Fruit fly (Drosophila melanogaster) whole organism, embryonic: ENCODE data around the gene CG11980.
A peak's percentile ranks its signal among the peaks of the same experiment; 100 is the strongest.

Source experiments
- B-H2 ChIP-seq: fragments of 200-800 bp; sonication (Bioruptor generic); optimal IDR thresholded peaks from 2 replicates; lab custom pipeline; 2018; ENCODE audit warnings: missing biosample characterization, mild to moderate bottlenecking, missing genetic modification characterization
- CG11398 ChIP-seq: fragments of 200-800 bp; sonication (Bioruptor generic); optimal IDR thresholded peaks from 2 replicates; lab custom pipeline; 2016; ENCODE audit warnings: missing biosample characterization, missing genetic modification characterization
- CG11696 ChIP-seq: fragments of 200-800 bp; sonication (Bioruptor generic); IDR thresholded peaks from 2 replicates; pipeline ENCODE4 v1.3.6; 2022; ENCODE audit warnings: missing biosample characterization, missing genetic modification characterization
- CG13894 ChIP-seq: fragments of 200-800 bp; sonication (Bioruptor generic); optimal IDR thresholded peaks from 3 replicates; lab custom pipeline; 2018; ENCODE audit warnings: missing biosample characterization, mild to moderate bottlenecking, missing genetic modification characterization, moderate library complexity
- CG1529 ChIP-seq: fragments of 200-800 bp; sonication (Bioruptor generic); optimal IDR thresholded peaks from 3 replicates; lab custom pipeline; 2018; ENCODE audit warnings: missing biosample characterization, missing genetic modification characterization
- CG15479 ChIP-seq: fragments of 200-800 bp; sonication (Bioruptor generic); optimal IDR thresholded peaks from 3 replicates; lab custom pipeline; 2019; ENCODE audit warnings: missing biosample characterization, mild to moderate bottlenecking, missing genetic modification characterization, moderate library complexity
- CG17186 ChIP-seq: fragments of 200-800 bp; sonication (Bioruptor generic); optimal IDR thresholded peaks from 3 replicates; lab custom pipeline; 2017; ENCODE audit warnings: missing biosample characterization, missing genetic modification reagents, missing genetic modification characterization
- CG18011 ChIP-seq: fragments of 200-800 bp; sonication (Bioruptor generic); optimal IDR thresholded peaks from 2 replicates; lab custom pipeline; 2017; ENCODE audit warnings: missing biosample characterization, missing genetic modification characterization, mild to moderate bottlenecking, moderate library complexity, missing genotype
- CG18599 ChIP-seq: fragments of 200-800 bp; sonication (Bioruptor generic); optimal IDR thresholded peaks from 3 replicates; lab custom pipeline; 2017; ENCODE audit warnings: missing biosample characterization, missing genetic modification characterization, mild to moderate bottlenecking, moderate library complexity, missing genetic modification reagents
- CG2199 ChIP-seq: fragments of 200-800 bp; sonication (Bioruptor generic); IDR thresholded peaks from 3 replicates; pipeline ENCODE4 v1.3.6; 2022; ENCODE audit warnings: missing biosample characterization, missing genetic modification characterization
- CG31388 ChIP-seq: fragments of 200-800 bp; sonication (Bioruptor generic); optimal IDR thresholded peaks from 2 replicates; lab custom pipeline; 2016; ENCODE audit warnings: missing biosample characterization, missing genetic modification characterization
- CG7271 ChIP-seq: fragments of 200-800 bp; sonication (Bioruptor generic); optimal IDR thresholded peaks from 2 replicates; lab custom pipeline; 2018; ENCODE audit warnings: missing biosample characterization, mild to moderate bottlenecking, missing genetic modification characterization, moderate library complexity
- CG8388 ChIP-seq: fragments of 200-800 bp; sonication (Bioruptor generic); optimal IDR thresholded peaks from 2 replicates; lab custom pipeline; 2019; ENCODE audit warnings: missing biosample characterization, mild to moderate bottlenecking, missing genetic modification characterization, moderate library complexity
- CG8478 ChIP-seq: fragments of >200 bp; optimal IDR thresholded peaks from 2 replicates; lab custom pipeline; 2018
- Dip2 ChIP-seq: fragments of 200-800 bp; sonication (Bioruptor generic); IDR thresholded peaks from 2 replicates; pipeline ENCODE4 v1.3.6; 2022; ENCODE audit warnings: missing biosample characterization, missing genetic modification characterization
- Dip3 ChIP-seq: fragments of 200-800 bp; sonication (Bioruptor generic); optimal IDR thresholded peaks from 3 replicates; lab custom pipeline; 2016; ENCODE audit warnings: missing biosample characterization, missing genetic modification characterization
- Dref ChIP-seq: fragments of 200-800 bp; sonication (Bioruptor generic); IDR thresholded peaks from 2 replicates; pipeline ENCODE4 v1.3.6; 2022; ENCODE audit warnings: missing biosample characterization, missing genetic modification characterization
- HLHmδ ChIP-seq: fragments of 200-800 bp; sonication (Bioruptor generic); optimal IDR thresholded peaks from 2 replicates; lab custom pipeline; 2018; ENCODE audit warnings: missing biosample characterization, mild to moderate bottlenecking, missing genetic modification characterization, moderate library complexity
- HmgZ ChIP-seq: fragments of 200-800 bp; sonication (Bioruptor generic); optimal IDR thresholded peaks from 2 replicates; lab custom pipeline; 2018; ENCODE audit warnings: missing biosample characterization, mild to moderate bottlenecking, missing genetic modification characterization
- Hr3 ChIP-seq: fragments of 200-800 bp; sonication (Bioruptor generic); optimal IDR thresholded peaks from 3 replicates; lab custom pipeline; 2016; ENCODE audit warnings: missing biosample characterization, missing genetic modification characterization
- Hr51 ChIP-seq, 2 experiments: fragments of 200-800 bp; sonication (Bioruptor generic); optimal IDR thresholded peaks; 2 replicates in 1 of 2; 3 replicates in 1 of 2; lab custom pipeline; 2016 to 2018; ENCODE audit warnings: missing biosample characterization in 2 of 2, missing genetic modification characterization in 2 of 2, mild to moderate bottlenecking in 1 of 2, moderate library complexity in 1 of 2
- MESR4 ChIP-seq: fragments of 200-800 bp; sonication (Bioruptor generic); optimal IDR thresholded peaks from 2 replicates; lab custom pipeline; 2018; ENCODE audit warnings: missing biosample characterization, mild to moderate bottlenecking, missing genetic modification characterization, moderate library complexity
- Myb ChIP-seq: fragments of 200-800 bp; sonication (Bioruptor generic); optimal IDR thresholded peaks from 2 replicates; lab custom pipeline; 2016; ENCODE audit warnings: missing biosample characterization, missing genetic modification characterization
- Nf-YC ChIP-seq: fragments of 200-800 bp; optimal IDR thresholded peaks from 3 replicates; lab custom pipeline; 2019; ENCODE audit warnings: missing biosample characterization, mild to moderate bottlenecking, missing genetic modification characterization, moderate library complexity
- NfI ChIP-seq: fragments of 200-800 bp; sonication (Bioruptor generic); optimal IDR thresholded peaks from 3 replicates; lab custom pipeline; 2018; ENCODE audit warnings: missing biosample characterization, mild to moderate bottlenecking, missing genetic modification characterization, moderate library complexity
- Side ChIP-seq: fragments of 200-800 bp; sonication (Bioruptor generic); optimal IDR thresholded peaks from 2 replicates; lab custom pipeline; 2016; ENCODE audit warnings: missing biosample characterization, missing genetic modification characterization
- ase ChIP-seq: fragments of 200-800 bp; sonication (Bioruptor generic); IDR thresholded peaks from 3 replicates; pipeline ENCODE4 v1.3.6; 2022; ENCODE audit warnings: missing biosample characterization, missing genetic modification characterization
- cad ChIP-seq: fragments of >200 bp; optimal IDR thresholded peaks from 2 replicates; lab custom pipeline; 2017; ENCODE audit warnings: missing biosample characterization, missing genetic modification characterization
- disco-r ChIP-seq: fragments of 200-800 bp; sonication (Bioruptor generic); optimal IDR thresholded peaks from 2 replicates; lab custom pipeline; 2016; ENCODE audit warnings: missing biosample characterization, missing genetic modification characterization
- en ChIP-seq: fragments of 200-800 bp; sonication (Bioruptor generic); optimal IDR thresholded peaks from 2 replicates; lab custom pipeline; 2016; ENCODE audit warnings: missing biosample characterization, missing genetic modification characterization
- gce ChIP-seq: fragments of 200-800 bp; sonication (Bioruptor generic); IDR thresholded peaks from 3 replicates; pipeline ENCODE4 v1.3.6; 2022; ENCODE audit warnings: missing biosample characterization, missing genetic modification characterization
- gem ChIP-seq: fragments of 200-800 bp; sonication (Bioruptor generic); optimal IDR thresholded peaks from 2 replicates; lab custom pipeline; 2019; ENCODE audit warnings: missing biosample characterization, mild to moderate bottlenecking, missing genetic modification characterization, moderate library complexity
- h ChIP-seq: fragments of >200 bp; optimal IDR thresholded peaks from 2 replicates; lab custom pipeline; 2017
- kah ChIP-seq: fragments of 200-800 bp; sonication (Bioruptor generic); optimal IDR thresholded peaks from 2 replicates; lab custom pipeline; 2018; ENCODE audit warnings: missing biosample characterization, mild to moderate bottlenecking, missing genetic modification characterization
- lbe ChIP-seq: fragments of 200-800 bp; sonication (Bioruptor generic); optimal IDR thresholded peaks from 2 replicates; lab custom pipeline; 2016; ENCODE audit warnings: missing biosample characterization, mild to moderate bottlenecking, missing genetic modification characterization
- maf-S ChIP-seq: fragments of 200-800 bp; sonication (Bioruptor generic); optimal IDR thresholded peaks from 2 replicates; lab custom pipeline; 2016; ENCODE audit warnings: missing biosample characterization, missing genetic modification characterization
- otp ChIP-seq: fragments of 200-800 bp; sonication (Bioruptor generic); IDR thresholded peaks from 3 replicates; pipeline ENCODE4, ENCODE4 v1.3.6; 2022; ENCODE audit warnings: missing biosample characterization, missing genetic modification characterization
- pfk ChIP-seq: fragments of 200-800 bp; sonication (Bioruptor generic); optimal IDR thresholded peaks from 2 replicates; lab custom pipeline; 2018; ENCODE audit warnings: missing biosample characterization, mild to moderate bottlenecking, missing genetic modification characterization, moderate library complexity
- pho ChIP-seq: fragments of 200-800 bp; sonication (Bioruptor generic); optimal IDR thresholded peaks from 2 replicates; lab custom pipeline; 2016; ENCODE audit warnings: missing biosample characterization, missing genetic modification characterization
- ro ChIP-seq: fragments of 200-800 bp; sonication (Bioruptor generic); IDR thresholded peaks from 2 replicates; pipeline ENCODE4 v1.3.6; 2022; ENCODE audit warnings: missing biosample characterization, missing genetic modification characterization
- sc ChIP-seq, 3 experiments: fragments of >200 bp in 2 of 3; fragments of 200-800 bp in 1 of 3; sonication (Bioruptor generic) in 1 of 3; optimal IDR thresholded peaks; 2 replicates in 2 of 3; 3 replicates in 1 of 3; lab custom pipeline; 2017; ENCODE audit warnings: mild to moderate bottlenecking in 1 of 3, missing biosample characterization in 1 of 3, missing genetic modification characterization in 1 of 3, missing genetic modification reagents in 1 of 3
- scrt ChIP-seq: fragments of 200-800 bp; sonication (Bioruptor generic); optimal IDR thresholded peaks from 2 replicates; lab custom pipeline; 2018; ENCODE audit warnings: missing biosample characterization, mild to moderate bottlenecking, missing genetic modification characterization, moderate library complexity
- slp2 ChIP-seq: fragments of 200-800 bp; sonication (Bioruptor generic); optimal IDR thresholded peaks from 2 replicates; lab custom pipeline; 2016; ENCODE audit warnings: missing biosample characterization, missing genetic modification characterization
- sqz ChIP-seq: fragments of 200-800 bp; sonication (Bioruptor generic); optimal IDR thresholded peaks from 3 replicates; lab custom pipeline; 2018; ENCODE audit warnings: missing biosample characterization, mild to moderate bottlenecking, missing genetic modification characterization
- tin ChIP-seq: fragments of 200-800 bp; sonication (Bioruptor generic); optimal IDR thresholded peaks from 3 replicates; lab custom pipeline; 2016; ENCODE audit warnings: missing biosample characterization, missing genetic modification characterization
- tio ChIP-seq: fragments of 200-800 bp; sonication (Bioruptor generic); optimal IDR thresholded peaks from 2 replicates; lab custom pipeline; 2017; ENCODE audit warnings: missing biosample characterization, missing genetic modification characterization, inconsistent platforms
- trem ChIP-seq: fragments of 200-800 bp; optimal IDR thresholded peaks from 3 replicates; lab custom pipeline; 2019; ENCODE audit warnings: missing biosample characterization, mild to moderate bottlenecking, missing genetic modification characterization, moderate library complexity
- vfl ChIP-seq: fragments of 200-800 bp; sonication (Bioruptor generic); optimal IDR thresholded peaks from 2 replicates; lab custom pipeline; 2016; ENCODE audit warnings: missing biosample characterization, missing genetic modification characterization
- wek ChIP-seq: fragments of 200-800 bp; sonication (Bioruptor generic); optimal IDR thresholded peaks from 3 replicates; lab custom pipeline; 2018; ENCODE audit warnings: missing biosample characterization, mild to moderate bottlenecking, missing genetic modification characterization, moderate library complexity
- wor ChIP-seq: fragments of 200-800 bp; sonication (Bioruptor generic); IDR thresholded peaks from 2 replicates; pipeline ENCODE4 v1.3.6; 2022; ENCODE audit warnings: missing biosample characterization, missing genetic modification characterization

The CG11980 gene

dm6 chr3R:8992928-8993579 is 10.8 kb upstream of the CG11980 start, which contains the start of gene CG11975 (continued):
- TF ChIP-seq CG2199 (GFP tag; lab: Robert Waterston, UW) (no peak), sqz (GFP tag; lab: Kevin White, UChicago) (no peak), disco-r (GFP tag; lab: Kevin White, UChicago) (peak; percentile 72), CG7271 (no peak), sc (optimal IDR thresholded peaks at IDR 0.05; lab: Kevin White, UChicago) (no peak), sc (GFP tag; optimal IDR thresholded peaks at IDR 0.05; lab: Kevin White, UChicago) (no peak), NfI (peak; percentile 68), lbe (peak; percentile 70), CG8478 (no peak), tin (GFP tag; lab: Kevin White, UChicago) (peak; percentile 71), slp2 (GFP tag; lab: Kevin White, UChicago) (peak; percentile 78), vfl (GFP tag; lab: Kevin White, UChicago) (peak; percentile 86), trem (tag; lab: Kevin White, UChicago) (peak; percentile 74), CG15479 (no peak), gem (no peak), wek (GFP tag; lab: Kevin White, UChicago) (no peak), cad (no peak), scrt (GFP tag; lab: Kevin White, UChicago) (no peak), pfk (no peak), CG31388 (GFP tag; lab: Kevin White, UChicago) (peak; percentile 14), CG17186 (GFP tag; lab: Kevin White, UChicago) (no peak), CG18599 (GFP tag; lab: Kevin White, UChicago) (peak; percentile 80), pho (GFP tag; lab: Kevin White, UChicago) (peak; percentile 91), tio (GFP tag; lab: Kevin White, UChicago) (no peak), Side (peak; percentile 83), CG11398 (GFP tag; lab: Kevin White, UChicago) (peak; percentile 60), maf-S (GFP tag; lab: Kevin White, UChicago) (peak; percentile 85), otp (GFP tag; lab: Robert Waterston, UW) (no peak), CG1529 (GFP tag; lab: Kevin White, UChicago) (peak; percentile 51), B-H2 (no peak), ro (GFP tag; lab: Robert Waterston, UW) (no peak), h (no peak), MESR4 (GFP tag; lab: Kevin White, UChicago) (peak; percentile 36), ase (GFP tag; lab: Robert Waterston, UW) (0 out of 3 replicates have a peak, but pooled peaks have one; percentile 38), HLHmδ (GFP tag; lab: Kevin White, UChicago) (no peak), Hr51 (GFP tag; optimal IDR thresholded peaks at IDR 0.05; lab: Kevin White, UChicago) (peak in 1 of 2 experiments; percentile 86), en (GFP tag; lab: Kevin White, UChicago) (peak; percentile 62), CG8388 (GFP tag; lab: Kevin White, UChicago) (peak; percentile 46), gce (GFP tag; lab: Robert Waterston, UW) (no peak), wor (GFP tag; lab: Robert Waterston, UW) (peak; percentile 36; the same call in 1 of the 2 replicates), CG18011 (GFP tag; lab: Kevin White, UChicago) (peak; percentile 78), Myb (GFP tag; lab: Kevin White, UChicago) (peak; percentile 74), Hr3 (GFP tag; lab: Kevin White, UChicago) (peak; percentile 73), Dip2 (GFP tag; lab: Robert Waterston, UW) (no peak), Dref (GFP tag; lab: Robert Waterston, UW) (peak; percentile 67), kah (no peak), Dip3 (GFP tag; lab: Kevin White, UChicago) (peak; percentile 82), HmgZ (tag; lab: Kevin White, UChicago) (peak; percentile 86), CG11696 (GFP tag; lab: Robert Waterston, UW) (no peak), CG13894 (tag; lab: Kevin White, UChicago) (no peak), Nf-YC (tag; lab: Kevin White, UChicago) (no peak)
